Worm (Caenorhabditis elegans): ENCODE data around the gene B0361.3.

DNA sequence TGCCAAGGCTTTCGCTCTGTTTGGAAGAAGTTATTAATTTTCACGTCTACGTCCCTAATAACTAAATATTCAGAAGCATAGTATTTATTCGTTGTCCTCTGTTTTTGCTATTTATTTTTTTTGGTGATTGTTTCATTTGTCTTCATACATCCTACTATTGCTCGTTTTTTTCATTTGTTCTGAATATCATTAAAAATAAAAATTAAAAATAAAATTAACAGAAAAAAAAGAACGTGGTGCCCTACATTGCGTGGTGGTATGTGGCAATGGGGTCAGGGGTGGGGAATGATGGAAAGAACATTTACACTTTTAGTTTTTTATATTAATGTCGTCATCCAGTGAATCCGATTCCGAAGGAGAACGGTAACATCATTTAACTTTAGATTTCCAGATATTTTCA is 40.2 kb upstream of the B0361.3 start, which contains the start of gene ztf-31:
- TF ChIP-seq him-1 (tag; optimal IDR thresholded peaks at IDR 0.05) (no peak), W03F9.2 (tag; optimal IDR thresholded peaks at IDR 0.05) (no peak)
